Fruit fly (Drosophila melanogaster) whole organism, embryonic: Measurements from ENCODE around the gene Drs.

ENCODE experiments used
- Blimp-1 ChIP-seq: fragments of 200-800 bp; sonication (Bioruptor generic); optimal IDR thresholded peaks from 3 replicates; lab custom pipeline; 2018; ENCODE audit warnings: missing biosample characterization, missing genetic modification characterization, mild to moderate bottlenecking, moderate library complexity, missing genetic modification reagents
- CG10267 ChIP-seq: fragments of 200-800 bp; sonication (Bioruptor generic); optimal IDR thresholded peaks from 2 replicates; lab custom pipeline; 2018; ENCODE audit warnings: missing biosample characterization, mild to moderate bottlenecking, missing genetic modification characterization, moderate library complexity
- CG12104 ChIP-seq: fragments of 200-800 bp; sonication (Bioruptor generic); optimal IDR thresholded peaks from 3 replicates; lab custom pipeline; 2016; ENCODE audit warnings: missing biosample characterization, missing genetic modification characterization
- CG12236 ChIP-seq: fragments of 200-800 bp; sonication (Bioruptor generic); optimal IDR thresholded peaks from 2 replicates; lab custom pipeline; 2016; ENCODE audit warnings: missing biosample characterization, missing genetic modification characterization
- CG13894 ChIP-seq: fragments of 200-800 bp; sonication (Bioruptor generic); optimal IDR thresholded peaks from 3 replicates; lab custom pipeline; 2018; ENCODE audit warnings: missing biosample characterization, mild to moderate bottlenecking, missing genetic modification characterization, moderate library complexity
- CG17186 ChIP-seq: fragments of 200-800 bp; sonication (Bioruptor generic); optimal IDR thresholded peaks from 3 replicates; lab custom pipeline; 2017; ENCODE audit warnings: missing biosample characterization, missing genetic modification reagents, missing genetic modification characterization
- CG2712 ChIP-seq: fragments of 200-800 bp; optimal IDR thresholded peaks from 3 replicates; lab custom pipeline; 2019; ENCODE audit warnings: missing biosample characterization, mild to moderate bottlenecking, missing genetic modification characterization, moderate library complexity
- CG3407 ChIP-seq: fragments of 200-800 bp; sonication (Bioruptor generic); optimal IDR thresholded peaks from 2 replicates; lab custom pipeline; 2018; ENCODE audit warnings: missing biosample characterization, mild to moderate bottlenecking, missing genetic modification characterization
- CG4360 ChIP-seq: fragments of 200-800 bp; sonication (Bioruptor generic); IDR thresholded peaks from 2 replicates; pipeline ENCODE4 v1.3.6; 2022; ENCODE audit warnings: missing biosample characterization, missing genetic modification characterization
- CG7556 ChIP-seq: fragments of 200-800 bp; sonication (Bioruptor generic); optimal IDR thresholded peaks from 2 replicates; lab custom pipeline; 2017; ENCODE audit warnings: missing biosample characterization, mild to moderate bottlenecking, missing genetic modification characterization
- CoRest ChIP-seq: fragments of 200-800 bp; sonication (Bioruptor generic); optimal IDR thresholded peaks from 3 replicates; lab custom pipeline; 2018; ENCODE audit warnings: missing biosample characterization, mild to moderate bottlenecking, missing genetic modification characterization, moderate library complexity
- Dip3 ChIP-seq: fragments of 200-800 bp; sonication (Bioruptor generic); optimal IDR thresholded peaks from 3 replicates; lab custom pipeline; 2016; ENCODE audit warnings: missing biosample characterization, missing genetic modification characterization
- Drgx ChIP-seq: fragments of 200-800 bp; sonication (Bioruptor generic); IDR thresholded peaks from 2 replicates; pipeline ENCODE4 v1.3.6; 2022; ENCODE audit warnings: missing biosample characterization, missing genetic modification characterization
- E2f1 ChIP-seq: fragments of 200-800 bp; sonication (Bioruptor generic); IDR thresholded peaks from 2 replicates; pipeline ENCODE4 v1.3.6; 2022; ENCODE audit warnings: missing biosample characterization, missing genetic modification characterization
- H15 ChIP-seq: fragments of 200-800 bp; sonication (Bioruptor generic); IDR thresholded peaks from 3 replicates; pipeline ENCODE4 v1.3.6; 2022; ENCODE audit warnings: missing biosample characterization, missing genetic modification characterization
- Hmr ChIP-seq: fragments of 200-800 bp; sonication (Bioruptor generic); optimal IDR thresholded peaks from 3 replicates; lab custom pipeline; 2017; ENCODE audit warnings: mild to moderate bottlenecking, missing biosample characterization, missing genetic modification reagents, missing genetic modification characterization
- Hmx ChIP-seq: fragments of 200-800 bp; sonication (Bioruptor generic); optimal IDR thresholded peaks from 2 replicates; lab custom pipeline; 2016; ENCODE audit warnings: missing biosample characterization, missing genetic modification characterization
- Hsf ChIP-seq: fragments of 200-800 bp; sonication (Bioruptor generic); optimal IDR thresholded peaks from 3 replicates; lab custom pipeline; 2016; ENCODE audit warnings: missing biosample characterization, missing genetic modification characterization
- NK7.1 ChIP-seq: fragments of 200-800 bp; sonication (Bioruptor generic); optimal IDR thresholded peaks from 3 replicates; lab custom pipeline; 2016; ENCODE audit warnings: missing biosample characterization, missing genetic modification characterization
- Oli ChIP-seq: fragments of 200-800 bp; sonication (Bioruptor generic); optimal IDR thresholded peaks from 2 replicates; lab custom pipeline; 2018; ENCODE audit warnings: missing biosample characterization, mild to moderate bottlenecking, missing genetic modification characterization, moderate library complexity
- Sox102F ChIP-seq: fragments of 200-800 bp; sonication (Bioruptor generic); optimal IDR thresholded peaks from 2 replicates; lab custom pipeline; 2018; ENCODE audit warnings: missing biosample characterization, mild to moderate bottlenecking, missing genetic modification characterization, moderate library complexity
- TFAM ChIP-seq: fragments of 200-800 bp; sonication (Bioruptor generic); optimal IDR thresholded peaks from 2 replicates; lab custom pipeline; 2017; ENCODE audit warnings: missing biosample characterization, missing genetic modification characterization, inconsistent platforms
- ase ChIP-seq: fragments of 200-800 bp; sonication (Bioruptor generic); IDR thresholded peaks from 3 replicates; pipeline ENCODE4 v1.3.6; 2022; ENCODE audit warnings: missing biosample characterization, missing genetic modification characterization
- ash1 ChIP-seq: fragments of 200-800 bp; sonication (Bioruptor generic); optimal IDR thresholded peaks from 2 replicates; lab custom pipeline; 2018; ENCODE audit warnings: missing biosample characterization, mild to moderate bottlenecking, missing genetic modification characterization
- az2 ChIP-seq: fragments of 200-800 bp; sonication (Bioruptor generic); optimal IDR thresholded peaks from 3 replicates; lab custom pipeline; 2016; ENCODE audit warnings: missing biosample characterization, missing genetic modification characterization
- ci ChIP-seq: fragments of 200-800 bp; sonication (Bioruptor generic); IDR thresholded peaks from 3 replicates; pipeline ENCODE4 v1.3.6; 2022; ENCODE audit warnings: missing biosample characterization, missing genetic modification characterization
- corto ChIP-seq: fragments of 200-800 bp; sonication (Bioruptor generic); optimal IDR thresholded peaks from 2 replicates; lab custom pipeline; 2016; ENCODE audit warnings: missing biosample characterization, mild to moderate bottlenecking, missing genetic modification characterization, moderate library complexity
- dmrt11E ChIP-seq: fragments of 200-800 bp; sonication (Bioruptor generic); optimal IDR thresholded peaks from 3 replicates; lab custom pipeline; 2018; ENCODE audit warnings: missing biosample characterization, mild to moderate bottlenecking, missing genetic modification characterization, moderate library complexity
- dysf ChIP-seq: fragments of 200-800 bp; sonication (Bioruptor generic); IDR thresholded peaks from 3 replicates; pipeline ENCODE4 v1.3.6; 2022; ENCODE audit warnings: missing biosample characterization, missing genetic modification characterization
- inv ChIP-seq: fragments of 200-800 bp; sonication (Bioruptor generic); IDR thresholded peaks from 2 replicates; pipeline ENCODE4 v1.3.6; 2022; ENCODE audit warnings: missing biosample characterization, missing genetic modification characterization; ENCODE audit not compliant: partially characterized antibody
- jigr1 ChIP-seq: fragments of 200-800 bp; sonication (Bioruptor generic); IDR thresholded peaks from 3 replicates; pipeline ENCODE4 v1.3.6; 2022; ENCODE audit warnings: missing biosample characterization, missing genetic modification characterization
- kni ChIP-seq: fragments of 200-800 bp; sonication (Bioruptor generic); optimal IDR thresholded peaks from 3 replicates; lab custom pipeline; 2017; ENCODE audit warnings: mild to moderate bottlenecking, missing biosample characterization, missing genetic modification reagents, missing genetic modification characterization
- lola ChIP-seq, 3 experiments: fragments of >200 bp in 2 of 3; fragments of 200-800 bp in 1 of 3; sonication (Bioruptor generic) in 1 of 3; optimal IDR thresholded peaks; 2 replicates each; lab custom pipeline; 2017 to 2019; ENCODE audit warnings: missing biosample characterization in 3 of 3, missing genetic modification characterization in 3 of 3, mild to moderate bottlenecking in 1 of 3, moderate library complexity in 1 of 3
- nerfin-1 ChIP-seq: fragments of 200-800 bp; sonication (Bioruptor generic); optimal IDR thresholded peaks from 3 replicates; lab custom pipeline; 2019; ENCODE audit warnings: missing biosample characterization, mild to moderate bottlenecking, missing genetic modification characterization, moderate library complexity
- nmo ChIP-seq: fragments of 200-800 bp; sonication (Bioruptor generic); optimal IDR thresholded peaks from 2 replicates; lab custom pipeline; 2018; ENCODE audit warnings: missing biosample characterization, mild to moderate bottlenecking, missing genetic modification characterization, moderate library complexity
- otp ChIP-seq: fragments of 200-800 bp; sonication (Bioruptor generic); IDR thresholded peaks from 3 replicates; pipeline ENCODE4, ENCODE4 v1.3.6; 2022; ENCODE audit warnings: missing biosample characterization, missing genetic modification characterization
- ro ChIP-seq: fragments of 200-800 bp; sonication (Bioruptor generic); IDR thresholded peaks from 2 replicates; pipeline ENCODE4 v1.3.6; 2022; ENCODE audit warnings: missing biosample characterization, missing genetic modification characterization
- sens-2 ChIP-seq: fragments of 200-800 bp; sonication (Bioruptor generic); IDR thresholded peaks from 2 replicates; pipeline ENCODE4 v1.3.6; 2022; ENCODE audit warnings: missing biosample characterization, missing genetic modification characterization
- tll ChIP-seq, 2 experiments: fragments of 200-800 bp in 1 of 2; fragments of >200 bp in 1 of 2; sonication (Bioruptor generic) in 1 of 2; optimal IDR thresholded peaks; 2 replicates each; lab custom pipeline; 2017 to 2019; ENCODE audit warnings: missing biosample characterization in 2 of 2, missing genetic modification characterization in 2 of 2, mild to moderate bottlenecking in 1 of 2, moderate library complexity in 1 of 2
- wek ChIP-seq: fragments of 200-800 bp; sonication (Bioruptor generic); optimal IDR thresholded peaks from 3 replicates; lab custom pipeline; 2018; ENCODE audit warnings: missing biosample characterization, mild to moderate bottlenecking, missing genetic modification characterization, moderate library complexity

The Drs gene

DNA sequence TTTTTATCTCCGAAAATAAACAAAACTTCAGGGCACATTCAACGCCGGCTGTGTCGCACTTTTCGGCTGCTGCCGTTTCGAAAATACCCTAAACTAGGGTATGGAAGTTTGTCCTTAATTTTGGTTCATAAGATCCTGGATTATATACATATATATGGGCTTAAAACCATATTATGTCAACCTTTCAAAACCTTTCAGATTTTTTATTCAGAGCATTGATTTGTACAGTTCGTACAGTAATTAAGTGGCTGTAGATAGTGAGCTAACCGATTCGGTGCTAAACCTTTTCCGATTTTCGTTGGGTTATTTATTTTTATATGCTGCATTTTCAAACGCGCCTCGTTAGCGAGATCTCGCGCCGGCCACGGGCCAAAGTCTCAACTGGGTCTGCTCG is 20.3 kb downstream of the Drs start (continued):
- TF ChIP-seq CG3407 (GFP tag; lab: Kevin White, UChicago) (no peak), CG7556 (GFP tag; lab: Kevin White, UChicago) (peak; percentile 68), CG12104 (GFP tag; lab: Kevin White, UChicago) (peak; percentile 38), dysf (GFP tag; lab: Robert Waterston, UW) (peak; percentile 66; the same call in 2 of the 3 replicates), tll (GFP tag; optimal IDR thresholded peaks at IDR 0.05; lab: Kevin White, UChicago) (no peak), Sox102F (peak; percentile 18), CG12236 (GFP tag; lab: Kevin White, UChicago) (no peak), kni (GFP tag; lab: Kevin White, UChicago) (no peak), ro (no peak), Oli (tag; lab: Kevin White, UChicago) (peak; percentile 24), dmrt11E (tag; lab: Kevin White, UChicago) (peak; percentile 25), lola (GFP tag; optimal IDR thresholded peaks at IDR 0.05; lab: Kevin White, UChicago) (peak in 1 of 3 experiments; percentile 51), jigr1 (GFP tag; lab: Robert Waterston, UW) (0 out of 3 replicates have a peak, but pooled peaks have one; percentile 16), ase (GFP tag; lab: Robert Waterston, UW) (peak; percentile 49; the same call in 1 of the 3 replicates), ci (GFP tag; lab: Robert Waterston, UW) (0 out of 3 replicates have a peak, but pooled peaks have one; percentile 22), E2f1 (peak; percentile 43; the same call in 1 of the 2 replicates), CoRest (tag; lab: Kevin White, UChicago) (peak; percentile 54), CG2712 (tag; lab: Kevin White, UChicago) (peak; percentile 76), corto (GFP tag; lab: Kevin White, UChicago) (peak; percentile 47), sens-2 (GFP tag; lab: Robert Waterston, UW) (no peak), wek (no peak), CG4360 (GFP tag; lab: Robert Waterston, UW) (no peak; the same call in 1 of the 2 replicates), az2 (GFP tag; lab: Kevin White, UChicago) (peak; percentile 1), TFAM (no peak), inv (GFP tag; lab: Robert Waterston, UW) (no peak), Drgx (GFP tag; lab: Robert Waterston, UW) (peak; percentile 21), otp (GFP tag; lab: Robert Waterston, UW) (no peak), CG13894 (tag; lab: Kevin White, UChicago) (no peak), Hmr (GFP tag; lab: Kevin White, UChicago) (peak; percentile 33), nerfin-1 (tag; lab: Kevin White, UChicago) (peak; percentile 35), Hsf (peak; percentile 3), ash1 (GFP tag; lab: Kevin White, UChicago) (no peak), Blimp-1 (GFP tag; lab: Kevin White, UChicago) (peak; percentile 70), NK7.1 (GFP tag; lab: Kevin White, UChicago) (peak; percentile 4), nmo (GFP tag; lab: Kevin White, UChicago) (peak; percentile 63), CG17186 (peak; percentile 3), Hmx (GFP tag; lab: Kevin White, UChicago) (no peak), H15 (0 out of 3 replicates have a peak, but pooled peaks have one; percentile 20), Dip3 (GFP tag; lab: Kevin White, UChicago) (no peak), CG10267 (peak; percentile 45)
